Worm (Caenorhabditis elegans) whole organism, midembryonic: ENCODE data around the gene mlt-9.

ENCODE experiments used
- flt-1 ChIP-seq: fragments of 200-800 bp; sonication (Bioruptor generic); IDR thresholded peaks from 2 replicates; pipeline ENCODE4 v1.3.6; 2022; ENCODE audit warnings: missing genetic modification characterization, missing compliant biosample characterization
- klf-2 ChIP-seq: fragments of 200-800 bp; sonication (Bioruptor generic); conservative IDR thresholded peaks from 2 replicates; pipeline ENCODE4 v1.3.6; 2022; ENCODE audit warnings: missing genetic modification reagents, missing genetic modification characterization, missing compliant biosample characterization
- tab-1 ChIP-seq: fragments of 200-800 bp; sonication (Bioruptor generic); IDR thresholded peaks from 2 replicates; pipeline ENCODE4 v1.3.6; 2022; ENCODE audit warnings: missing genetic modification characterization, missing compliant biosample characterization
- ztf-23 ChIP-seq: fragments of 200-800 bp; sonication (Bioruptor generic); IDR thresholded peaks from 2 replicates; pipeline ENCODE4 v1.3.6; 2022; ENCODE audit warnings: missing genetic modification reagents, missing genetic modification characterization, missing compliant biosample characterization
- ztf-29 ChIP-seq: fragments of 200-800 bp; sonication (Bioruptor generic); IDR thresholded peaks from 2 replicates; pipeline ENCODE4 v1.3.6; 2022; ENCODE audit warnings: missing genetic modification reagents, missing genetic modification characterization, missing compliant biosample characterization

DNA sequence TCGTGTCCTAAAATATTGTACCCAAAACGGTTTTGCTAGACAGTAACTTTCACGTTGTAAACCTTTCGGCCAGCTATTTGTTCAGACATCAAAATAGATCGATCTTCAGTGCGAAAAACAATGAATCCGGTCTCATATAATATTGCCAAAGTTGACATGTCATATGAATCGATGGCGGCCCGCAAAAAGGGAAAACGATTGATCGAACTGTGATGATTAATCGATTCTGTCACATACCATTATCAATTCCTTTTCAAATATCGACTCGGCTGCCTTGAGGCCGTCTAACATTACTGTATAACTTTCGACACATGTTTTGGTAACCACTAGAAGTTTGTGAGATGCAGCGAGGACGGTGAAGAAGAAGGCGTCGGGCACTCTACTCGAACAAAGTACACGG lies 34.7 kb downstream of the mlt-9 start:
- TF ChIP-seq ztf-29 (GFP tag; lab: Robert Waterston, UW) (no peak), ztf-23 (no peak), flt-1 (GFP tag; lab: Robert Waterston, UW) (no peak), klf-2 (GFP tag; lab: Robert Waterston, UW) (no peak), tab-1 (no peak)
